Fruit fly (Drosophila melanogaster): ENCODE data around the gene CG32221.
A peak's percentile ranks its signal among the peaks of the same experiment; 100 is the strongest.

Gene CG32221

dm6 chr3L:19790929-19791687 is 43.4 kb upstream of the CG32221 start (continued):
- TF ChIP-seq toy (GFP tag; IDR thresholded peaks at IDR 0.05) (no peak), Atf-2 (GFP tag; optimal IDR thresholded peaks at IDR 0.05) (peak; percentile 69), ham (GFP tag; IDR thresholded peaks at IDR 0.05) (no peak), sens-2 (GFP tag; IDR thresholded peaks at IDR 0.05) (no peak), CoRest (tag; optimal IDR thresholded peaks at IDR 0.05) (peak; percentile 83), phol (tag; optimal IDR thresholded peaks at IDR 0.05) (peak; percentile 79), schlank (tag; optimal IDR thresholded peaks at IDR 0.05) (peak; percentile 19), tna (GFP tag; IDR thresholded peaks at IDR 0.05; ENCODE audit: partially characterized antibody) (peak; percentile 21; the same call in 1 of the 2 replicates), CG9876 (GFP tag; optimal IDR thresholded peaks at IDR 0.05) (peak; percentile 17), CG8478 (optimal IDR thresholded peaks at IDR 0.05) (no peak), CG2116 (GFP tag; optimal IDR thresholded peaks at IDR 0.05) (peak; percentile 14), Dref (GFP tag; IDR thresholded peaks at IDR 0.05) (no peak), hbn (GFP tag; IDR thresholded peaks at IDR 0.05; ENCODE audit: partially characterized antibody) (no peak), sd (tag; optimal IDR thresholded peaks at IDR 0.05) (peak; percentile 34), CG17359 (tag; optimal IDR thresholded peaks at IDR 0.05) (peak; percentile 54), CG3163 (GFP tag; optimal IDR thresholded peaks at IDR 0.05) (peak; percentile 16), CG10979 (tag; optimal IDR thresholded peaks at IDR 0.05) (peak; percentile 69), Gug (GFP tag; IDR thresholded peaks at IDR 0.05) (peak; percentile 35; the same call in 1 of the 4 replicates), Mrtf (GFP tag; IDR thresholded peaks at IDR 0.05) (no peak), Aef1 (GFP tag; IDR thresholded peaks at IDR 0.05) (peak; percentile 33; the same call in 1 of the 3 replicates), CG10321 (GFP tag; IDR thresholded peaks at IDR 0.05) (no peak), Neu2 (GFP tag; optimal IDR thresholded peaks at IDR 0.05; ENCODE audit: borderline replicate concordance) (no peak), Lhr (GFP tag; optimal IDR thresholded peaks at IDR 0.05) (no peak), CG17612 (GFP tag; IDR thresholded peaks at IDR 0.05) (no peak), twi (tag; optimal IDR thresholded peaks at IDR 0.05) (peak; percentile 81), CG15073 (GFP tag; optimal IDR thresholded peaks at IDR 0.05) (no peak), Jarid2 (GFP tag; optimal IDR thresholded peaks at IDR 0.05) (peak; percentile 85), chn (GFP tag; optimal IDR thresholded peaks at IDR 0.05) (peak; percentile 63), Nf-YA (GFP tag; IDR thresholded peaks at IDR 0.05) (no peak), Hmx (GFP tag; optimal IDR thresholded peaks at IDR 0.05) (peak; percentile 13), zfh1 (GFP tag; IDR thresholded peaks at IDR 0.05) (peak; percentile 32; the same call in 2 of the 3 replicates), Awh (GFP tag; IDR thresholded peaks at IDR 0.05) (no peak), jigr1 (GFP tag; IDR thresholded peaks at IDR 0.05) (no peak), Camta (GFP tag; optimal IDR thresholded peaks at IDR 0.05) (peak; percentile 69), btn (GFP tag; optimal IDR thresholded peaks at IDR 0.05) (no peak), H15 (GFP tag; IDR thresholded peaks at IDR 0.05) (no peak), Dad (GFP tag; optimal IDR thresholded peaks at IDR 0.05) (peak; percentile 26), CG4820 (GFP tag; optimal IDR thresholded peaks at IDR 0.05) (peak; percentile 69), nmo (GFP tag; optimal IDR thresholded peaks at IDR 0.05) (peak; percentile 82), CG17829 (tag; optimal IDR thresholded peaks at IDR 0.05) (peak; percentile 47), CG5245 (GFP tag; optimal IDR thresholded peaks at IDR 0.05) (peak; percentile 42), CG6175 (GFP tag; IDR thresholded peaks at IDR 0.05) (no peak), CG3995 (GFP tag; optimal IDR thresholded peaks at IDR 0.05) (peak; percentile 34), Pdp1 (GFP tag; optimal IDR thresholded peaks at IDR 0.05) (peak; percentile 39 to 78), trh (GFP tag; optimal IDR thresholded peaks at IDR 0.05) (peak; percentile 22), CG8359 (GFP tag; optimal IDR thresholded peaks at IDR 0.05; ENCODE audit: borderline replicate concordance) (no peak), CG10959 (GFP tag; IDR thresholded peaks at IDR 0.05) (no peak), scrt (GFP tag; optimal IDR thresholded peaks at IDR 0.05) (no peak), CG16815 (GFP tag; optimal IDR thresholded peaks at IDR 0.05) (peak; percentile 71), zfh2 (GFP tag; optimal IDR thresholded peaks at IDR 0.05) (peak; percentile 70)
